Worm (Caenorhabditis elegans) whole organism, early embryonic: Measurements from ENCODE around the gene C32H11.3.

Source experiments
- B0310.2 ChIP-seq: sonication (generic microtip); optimal IDR thresholded peaks from 2 replicates; lab custom pipeline; 2016; ENCODE audit warnings: mild to moderate bottlenecking, missing genetic modification characterization, missing compliant biosample characterization
- F13C5.2 ChIP-seq: sonication (generic microtip); optimal IDR thresholded peaks from 2 replicates; lab custom pipeline; 2017; ENCODE audit warnings: mild to moderate bottlenecking, missing genetic modification characterization, inconsistent platforms, missing compliant biosample characterization
- aly-1 ChIP-seq: sonication (generic microtip); optimal IDR thresholded peaks from 2 replicates; lab custom pipeline; 2016; ENCODE audit warnings: missing genetic modification characterization, missing compliant biosample characterization
- ama-1 ChIP-seq: fragments of 150-350 bp; optimal IDR thresholded peaks from 2 replicates; lab custom pipeline; 2014
- ceh-13 ChIP-seq: fragments of 200-800 bp; sonication (Bioruptor generic); optimal IDR thresholded peaks from 2 replicates; lab custom pipeline; 2018; ENCODE audit warnings: mild to moderate bottlenecking, missing genetic modification characterization, missing compliant biosample characterization
- ceh-36 ChIP-seq: sonication (generic microtip); optimal IDR thresholded peaks from 2 replicates; lab custom pipeline; 2016; ENCODE audit warnings: missing genetic modification characterization, inconsistent platforms, missing compliant biosample characterization
- ets-7 ChIP-seq: sonication (generic microtip); optimal IDR thresholded peaks from 2 replicates; lab custom pipeline; 2016; ENCODE audit warnings: missing genotype, missing genetic modification characterization, missing compliant biosample characterization
- flt-1 ChIP-seq: fragments of 200-800 bp; sonication (Bioruptor generic); IDR thresholded peaks from 2 replicates; pipeline ENCODE4 v1.3.6; 2022; ENCODE audit warnings: missing genetic modification characterization, missing compliant biosample characterization
- hmbx-1 ChIP-seq: sonication (generic microtip); optimal IDR thresholded peaks from 2 replicates; lab custom pipeline; 2016; ENCODE audit warnings: mild to moderate bottlenecking, missing genetic modification characterization, missing compliant biosample characterization
- hmg-4 ChIP-seq: fragments of 200-800 bp; sonication (Bioruptor generic); optimal IDR thresholded peaks from 2 replicates; lab custom pipeline; 2018; ENCODE audit warnings: mild to moderate bottlenecking, missing genetic modification characterization, missing compliant biosample characterization
- hnd-1 ChIP-seq: sonication (generic microtip); optimal IDR thresholded peaks from 2 replicates; lab custom pipeline; 2016; ENCODE audit warnings: missing genetic modification characterization, missing compliant biosample characterization
- pes-1 ChIP-seq: fragments of 200-800 bp; sonication (Bioruptor generic); IDR thresholded peaks from 2 replicates; pipeline ENCODE4 v1.3.6; 2022; ENCODE audit warnings: missing genetic modification reagents, missing genetic modification characterization, missing compliant biosample characterization
- scrt-1 ChIP-seq: fragments of 200-800 bp; sonication (Bioruptor generic); IDR thresholded peaks from 2 replicates; pipeline ENCODE4 v1.3.6; 2022; ENCODE audit warnings: missing genetic modification characterization, missing compliant biosample characterization
- sea-1 ChIP-seq: fragments of 200-800 bp; sonication (Bioruptor generic); conservative IDR thresholded peaks from 2 replicates; pipeline ENCODE4 v1.3.6; 2022; ENCODE audit warnings: missing genetic modification characterization, missing compliant biosample characterization
- tbx-11 ChIP-seq: fragments of 200-800 bp; sonication (Bioruptor generic); IDR thresholded peaks from 2 replicates; pipeline ENCODE4 v1.3.6; 2022; ENCODE audit warnings: missing genetic modification characterization, missing compliant biosample characterization
- tbx-37 ChIP-seq: fragments of 200-800 bp; sonication (Bioruptor generic); conservative IDR thresholded peaks from 2 replicates; pipeline ENCODE4 v1.3.6; 2022; ENCODE audit warnings: missing genetic modification reagents, missing genetic modification characterization, missing compliant biosample characterization
- tra-4 ChIP-seq: sonication (generic microtip); optimal IDR thresholded peaks from 2 replicates; lab custom pipeline; 2017; ENCODE audit warnings: missing genetic modification characterization, missing compliant biosample characterization

Gene C32H11.3

DNA sequence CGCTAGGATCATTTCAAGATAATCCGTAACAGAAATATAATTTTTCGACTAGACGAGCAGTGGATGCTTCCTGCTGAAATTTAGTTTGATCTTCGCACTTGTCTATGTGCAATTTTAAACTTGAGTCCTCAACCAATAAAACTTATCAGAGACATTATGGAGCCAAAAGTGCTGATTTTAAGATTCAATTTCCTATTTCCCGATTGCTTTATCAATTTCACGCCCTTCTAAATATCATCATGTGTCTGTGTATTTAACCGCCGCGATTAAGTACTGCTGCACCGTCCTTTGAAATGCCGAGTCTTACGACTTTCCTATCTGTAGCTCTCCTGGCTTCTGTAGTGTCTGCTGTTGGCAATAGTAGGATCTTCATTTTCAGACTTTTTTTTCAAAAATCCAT, 2.7 kb downstream of the C32H11.3 start, which contains the start of gene C32H11.4:
TSS of gene C32H11.4 (plus strand) at position 238 of the 400 bp plus-strand sequence.
- TF ChIP-seq ets-7 (no peak), hnd-1 (tag; lab: Kevin White, UChicago) (no peak), B0310.2 (tag; lab: Kevin White, UChicago) (no peak), tra-4 (no peak)

DNA sequence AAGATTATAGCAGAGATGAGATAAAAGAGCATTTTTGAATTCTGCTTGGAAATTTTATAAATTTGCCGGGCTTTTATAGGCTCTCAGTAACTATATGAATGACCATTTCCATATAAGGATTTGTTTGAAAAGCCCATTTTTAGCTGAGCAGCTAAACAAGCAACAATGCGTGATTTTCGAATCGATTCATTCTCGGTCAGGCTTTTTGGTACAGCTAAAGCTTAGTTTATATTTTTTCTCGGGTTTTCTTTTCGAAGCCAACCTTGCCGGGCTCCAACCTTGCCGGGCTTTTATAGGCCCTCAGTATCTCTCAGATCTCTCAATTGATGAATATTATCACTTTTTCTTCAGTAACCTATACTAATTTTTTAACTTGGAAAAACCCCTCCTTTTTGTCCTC, 6.0 kb downstream of the C32H11.3 start, which contains the start of gene srlf-4:
TSS of gene srlf-4 (minus strand) at position 101 of the 400 bp plus-strand sequence.
- TF ChIP-seq hmg-4 (GFP tag; lab: Kevin White, UChicago) (no peak), pes-1 (GFP tag; lab: Robert Waterston, UW) (no peak), aly-1 (no peak)

DNA sequence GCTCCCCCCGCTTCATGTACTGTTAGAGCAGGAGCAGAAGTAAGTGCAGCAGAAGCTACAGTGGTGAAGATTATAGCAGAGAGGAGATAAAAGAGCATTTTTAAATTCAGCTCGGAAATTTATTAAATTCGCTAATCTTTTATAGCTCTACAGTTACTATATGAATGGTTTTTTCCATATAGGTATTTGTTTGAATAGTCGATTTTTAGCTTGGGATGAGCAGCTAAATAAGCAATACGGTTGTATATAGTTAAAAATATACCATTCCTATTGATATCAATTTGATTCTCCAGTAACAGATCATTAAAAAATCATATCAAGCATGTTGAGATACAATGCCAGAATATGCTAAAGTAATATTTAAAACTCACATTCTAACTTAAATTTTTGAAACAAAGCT, 8.3 kb downstream of the C32H11.3 start, which contains the start of gene srlf-5:
TSS of gene srlf-5 (minus strand) at position 101 of the 400 bp plus-strand sequence.
- TF ChIP-seq aly-1, result no peak
- TF ChIP-seq ama-1 (lab: Kevin White, UChicago), result no peak
- no peak for TF ChIP-seq tbx-37 (GFP tag; lab: Robert Waterston, UW)

DNA sequence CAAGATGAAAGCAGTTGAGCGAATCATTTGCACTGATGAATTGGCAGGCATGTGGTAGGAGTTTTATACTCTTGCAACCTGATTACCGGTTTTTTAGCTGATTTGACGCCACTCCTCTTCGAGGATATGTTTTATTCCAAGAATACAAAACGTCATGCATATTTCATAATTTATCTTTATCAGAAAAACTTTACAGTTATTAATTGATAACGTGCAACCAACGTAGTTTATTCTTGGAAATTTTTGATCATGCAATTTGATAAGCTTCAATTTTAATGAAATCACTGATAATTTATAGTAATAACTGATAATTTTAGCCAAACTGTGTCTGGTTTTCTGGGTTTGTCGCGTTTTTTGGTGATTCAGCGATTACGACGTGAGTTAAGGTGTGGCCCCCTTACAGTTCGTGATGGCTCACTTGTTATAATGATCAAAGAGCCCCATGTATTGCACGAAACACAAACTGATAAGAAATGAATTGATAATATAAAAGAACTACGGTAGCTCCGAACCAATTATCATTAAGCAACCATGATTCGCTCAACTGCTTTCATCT, 17.9 kb downstream of the C32H11.3 start, which contains the start of the genes cld-1 and dod-21:
TSS of gene cld-1 (minus strand) at position 51 of the 556 bp plus-strand sequence.
TSS of gene dod-21 (plus strand) at position 518 of the 556 bp plus-strand sequence.
- no peak for TF ChIP-seq aly-1
- no peak for TF ChIP-seq tbx-11 (GFP tag; lab: Robert Waterston, UW)
- TF ChIP-seq pes-1 (GFP tag; lab: Robert Waterston, UW), result no peak
- no peak for TF ChIP-seq sea-1 (GFP tag; lab: Robert Waterston, UW)
- TF ChIP-seq ceh-36 (tag; lab: Kevin White, UChicago), result no peak
- no peak for TF ChIP-seq ama-1 (lab: Kevin White, UChicago)
- TF ChIP-seq ceh-13, result no peak
- TF ChIP-seq tbx-37 (GFP tag; lab: Robert Waterston, UW), result no peak
- TF ChIP-seq flt-1 (GFP tag; lab: Robert Waterston, UW), result no peak
- no peak for TF ChIP-seq ets-7
- no peak for TF ChIP-seq hmbx-1 (tag; lab: Kevin White, UChicago)
- TF ChIP-seq F13C5.2 (tag; lab: Kevin White, UChicago), result no peak

DNA sequence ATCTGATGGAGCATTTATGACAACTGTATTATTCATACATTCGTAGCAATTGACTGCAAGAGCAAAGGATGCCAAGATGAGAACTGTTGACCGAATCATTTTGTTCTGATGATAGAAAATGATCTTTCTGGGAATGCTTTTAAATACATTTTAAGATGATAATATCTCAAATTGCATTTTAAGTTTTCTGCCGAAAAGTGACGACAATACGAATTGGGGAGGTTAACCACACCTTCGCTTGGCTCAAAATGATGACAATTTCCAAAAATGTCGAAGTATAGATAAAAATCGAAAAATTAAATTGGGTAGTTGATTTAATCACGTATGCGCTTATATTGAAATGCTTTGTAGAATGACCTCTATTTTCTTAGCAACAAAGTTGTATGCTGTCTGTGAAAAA, 22.9 kb downstream of the C32H11.3 start, which contains the start of gene dod-24:
TSS of gene dod-24 (minus strand) at position 101 of the 400 bp plus-strand sequence.
- TF ChIP-seq tra-4 (no peak), aly-1 (no peak), sea-1 (GFP tag; lab: Robert Waterston, UW) (no peak), hmbx-1 (tag; lab: Kevin White, UChicago) (no peak), ets-7 (no peak), scrt-1 (GFP tag; lab: Robert Waterston, UW) (no peak), tbx-11 (GFP tag; lab: Robert Waterston, UW) (no peak), ama-1 (lab: Kevin White, UChicago) (no peak), B0310.2 (tag; lab: Kevin White, UChicago) (no peak), hmg-4 (GFP tag; lab: Kevin White, UChicago) (no peak), flt-1 (GFP tag; lab: Robert Waterston, UW) (no peak), F13C5.2 (tag; lab: Kevin White, UChicago) (no peak), pes-1 (GFP tag; lab: Robert Waterston, UW) (no peak), hnd-1 (tag; lab: Kevin White, UChicago) (no peak), tbx-37 (GFP tag; lab: Robert Waterston, UW) (no peak), ceh-36 (tag; lab: Kevin White, UChicago) (no peak), ceh-13 (no peak)

DNA sequence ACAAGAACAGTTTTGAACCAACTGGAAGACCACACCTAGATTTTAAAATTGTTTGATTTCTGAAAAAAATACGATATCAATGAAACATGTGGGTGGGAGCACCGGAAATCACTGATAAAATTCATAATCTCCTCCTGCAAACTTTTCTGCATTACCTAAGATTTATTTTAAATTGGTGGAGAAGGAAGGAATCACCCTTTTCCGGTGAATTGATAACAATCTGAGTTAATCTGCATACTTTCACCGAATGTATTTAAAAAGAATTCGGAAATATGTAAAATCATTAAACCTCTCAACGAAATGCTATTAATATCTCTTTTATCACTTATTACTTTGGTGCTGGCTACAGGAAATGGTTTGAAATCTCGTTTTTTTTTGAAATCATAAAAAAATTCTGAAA, 24.3 kb downstream of the C32H11.3 start, which contains the start of gene dct-19:
TSS of gene dct-19 (plus strand) at position 301 of the 400 bp plus-strand sequence.
- no peak for TF ChIP-seq tbx-37 (GFP tag; lab: Robert Waterston, UW)
- no peak for TF ChIP-seq sea-1 (GFP tag; lab: Robert Waterston, UW)
- TF ChIP-seq ets-7, result no peak
- TF ChIP-seq pes-1 (GFP tag; lab: Robert Waterston, UW), result no peak
- TF ChIP-seq hnd-1 (tag; lab: Kevin White, UChicago), result no peak
- TF ChIP-seq tbx-11 (GFP tag; lab: Robert Waterston, UW), result no peak
- no peak for TF ChIP-seq scrt-1 (GFP tag; lab: Robert Waterston, UW)
- no peak for TF ChIP-seq tra-4
- no peak for TF ChIP-seq flt-1 (GFP tag; lab: Robert Waterston, UW)

DNA sequence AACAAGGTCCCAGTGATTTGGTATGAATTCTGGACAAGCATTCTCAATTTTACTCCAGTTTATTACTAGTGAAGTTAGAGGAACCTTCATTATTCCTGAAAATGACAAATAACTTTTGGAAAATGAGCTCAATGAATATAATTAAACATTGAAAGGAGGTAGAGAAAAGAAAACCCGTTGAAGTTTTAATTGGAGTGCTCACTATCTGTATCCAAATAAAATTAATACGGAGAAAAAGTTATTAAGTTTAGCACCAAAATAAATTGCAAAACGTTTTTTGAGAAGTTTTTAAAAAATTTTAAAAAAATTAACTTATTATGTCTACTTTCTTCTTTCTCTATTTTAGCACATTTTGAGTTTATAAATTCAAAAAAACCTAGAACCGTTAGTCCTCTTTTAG, 28.1 kb downstream of the C32H11.3 start, which contains the start of gene F55G11.1:
TSS of gene F55G11.1 (minus strand) at position 101 of the 400 bp plus-strand sequence.
- no peak for TF ChIP-seq hmbx-1 (tag; lab: Kevin White, UChicago)
- TF ChIP-seq scrt-1 (GFP tag; lab: Robert Waterston, UW), result no peak
- TF ChIP-seq pes-1 (GFP tag; lab: Robert Waterston, UW), result no peak
- no peak for TF ChIP-seq tbx-37 (GFP tag; lab: Robert Waterston, UW)
- TF ChIP-seq hnd-1 (tag; lab: Kevin White, UChicago), result no peak
- no peak for TF ChIP-seq ceh-36 (tag; lab: Kevin White, UChicago)
- no peak for TF ChIP-seq ama-1 (lab: Kevin White, UChicago)
- TF ChIP-seq ets-7, result no peak
- no peak for TF ChIP-seq ceh-13
- no peak for TF ChIP-seq F13C5.2 (tag; lab: Kevin White, UChicago)
- no peak for TF ChIP-seq aly-1
- no peak for TF ChIP-seq sea-1 (GFP tag; lab: Robert Waterston, UW)
- no peak for TF ChIP-seq B0310.2 (tag; lab: Kevin White, UChicago)
- no peak for TF ChIP-seq tbx-11 (GFP tag; lab: Robert Waterston, UW)
- no peak for TF ChIP-seq hmg-4 (GFP tag; lab: Kevin White, UChicago)
- no peak for TF ChIP-seq tra-4
